Fruit fly (Drosophila melanogaster): ENCODE results near the gene CG1674.

DNA sequence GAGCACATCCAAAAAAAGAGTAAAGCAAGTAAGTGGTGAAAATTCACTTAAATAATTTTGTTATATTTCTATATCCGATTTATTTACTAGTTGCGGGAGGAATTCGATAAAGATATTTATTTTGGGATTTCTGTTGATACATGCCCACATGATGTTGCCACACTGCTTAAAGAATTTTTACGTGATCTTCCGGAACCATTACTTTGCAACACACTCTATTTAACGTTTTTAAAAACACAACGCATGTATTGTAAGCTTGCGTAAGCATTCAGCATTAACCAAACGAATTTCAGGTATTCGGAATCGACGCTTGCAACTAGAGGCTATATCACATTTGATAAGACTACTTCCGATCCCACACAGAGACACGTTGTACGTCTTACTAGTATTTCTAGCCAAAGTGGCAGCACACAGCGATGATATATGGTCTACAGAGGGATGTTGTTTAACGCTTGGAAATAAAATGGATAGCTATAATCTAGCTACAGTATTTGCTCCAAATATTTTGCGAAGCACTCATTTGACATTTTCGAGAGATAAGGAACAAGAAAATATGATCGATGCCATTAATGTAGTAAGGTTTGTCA lies 31.0 kb downstream of the CG1674 start:
- TF ChIP-seq Lpt (GFP tag; optimal IDR thresholded peaks at IDR 0.05) (no peak), lbe (GFP tag; optimal IDR thresholded peaks at IDR 0.05) (no peak), sqz (GFP tag; optimal IDR thresholded peaks at IDR 0.05) (no peak), CG10321 (GFP tag; IDR thresholded peaks at IDR 0.05) (no peak), Ets65A (GFP tag) (peak; percentile 89), CG3726 (GFP tag; IDR thresholded peaks at IDR 0.05) (no peak), Optix (GFP tag; IDR thresholded peaks at IDR 0.05) (no peak)

All from whole organism, embryonic.